Fruit fly (Drosophila melanogaster) whole organism, embryonic: ENCODE measurements around the gene eya.

Experiments used
- Awh ChIP-seq: fragments of 200-800 bp; sonication (Bioruptor generic); IDR thresholded peaks from 2 replicates; pipeline ENCODE4, ENCODE4 v1.3.6; 2022; ENCODE audit warnings: missing biosample characterization, missing genetic modification characterization
- Bdp1 ChIP-seq: fragments of 200-800 bp; sonication (Bioruptor generic); optimal IDR thresholded peaks from 3 replicates; lab custom pipeline; 2016; ENCODE audit warnings: missing biosample characterization, missing genetic modification characterization
- BtbVII ChIP-seq: fragments of 200-800 bp; sonication (Bioruptor generic); optimal IDR thresholded peaks from 3 replicates; lab custom pipeline; 2017; ENCODE audit warnings: missing biosample characterization, mild to moderate bottlenecking, missing genetic modification characterization
- C15 ChIP-seq: fragments of 200-800 bp; sonication (Bioruptor generic); IDR thresholded peaks from 3 replicates; pipeline ENCODE4 v1.3.6; 2022; ENCODE audit warnings: missing biosample characterization, missing genetic modification characterization
- CG11456 ChIP-seq: fragments of 200-800 bp; sonication (Bioruptor generic); IDR thresholded peaks from 3 replicates; pipeline ENCODE4 v1.3.6; 2022; ENCODE audit warnings: missing biosample characterization, missing genetic modification characterization
- CG12744 ChIP-seq: fragments of 200-800 bp; sonication (Bioruptor generic); optimal IDR thresholded peaks from 2 replicates; lab custom pipeline; 2016; ENCODE audit warnings: missing biosample characterization, missing genetic modification characterization
- CG12769 ChIP-seq: fragments of 200-800 bp; sonication (Bioruptor generic); optimal IDR thresholded peaks from 2 replicates; lab custom pipeline; 2019; ENCODE audit warnings: missing biosample characterization, mild to moderate bottlenecking, missing genetic modification characterization, moderate library complexity
- CG13123 ChIP-seq: fragments of 200-800 bp; sonication (Bioruptor generic); optimal IDR thresholded peaks from 2 replicates; lab custom pipeline; 2016; ENCODE audit warnings: missing biosample characterization, missing genetic modification characterization
- CG17328 ChIP-seq: fragments of 200-800 bp; sonication (Bioruptor generic); IDR thresholded peaks from 2 replicates; pipeline ENCODE4 v1.3.6; 2022; ENCODE audit warnings: missing biosample characterization, missing genetic modification characterization
- CG17361 ChIP-seq: fragments of 200-800 bp; sonication (Bioruptor generic); IDR thresholded peaks from 3 replicates; pipeline ENCODE4 v1.3.6; 2022; ENCODE audit warnings: missing biosample characterization, missing genetic modification characterization
- CG17385 ChIP-seq: fragments of 200-800 bp; sonication (Bioruptor generic); optimal IDR thresholded peaks from 3 replicates; lab custom pipeline; 2018; ENCODE audit warnings: missing biosample characterization, mild to moderate bottlenecking, missing genetic modification characterization
- CG18011 ChIP-seq: fragments of 200-800 bp; sonication (Bioruptor generic); optimal IDR thresholded peaks from 2 replicates; lab custom pipeline; 2017; ENCODE audit warnings: missing biosample characterization, missing genetic modification characterization, mild to moderate bottlenecking, moderate library complexity, missing genotype
- CG18262 ChIP-seq: fragments of 200-800 bp; optimal IDR thresholded peaks from 3 replicates; lab custom pipeline; 2019; ENCODE audit warnings: missing biosample characterization, mild to moderate bottlenecking, missing genetic modification characterization, moderate library complexity
- CG18619 ChIP-seq: fragments of 200-800 bp; sonication (Bioruptor generic); optimal IDR thresholded peaks from 3 replicates; lab custom pipeline; 2017; ENCODE audit warnings: missing biosample characterization, mild to moderate bottlenecking, missing genetic modification characterization
- CG4707 ChIP-seq: fragments of 200-800 bp; sonication (Bioruptor generic); optimal IDR thresholded peaks from 2 replicates; lab custom pipeline; 2018; ENCODE audit warnings: missing biosample characterization, mild to moderate bottlenecking, missing genetic modification characterization, moderate library complexity
- CG6654 ChIP-seq: fragments of 200-800 bp; sonication (Bioruptor generic); optimal IDR thresholded peaks from 2 replicates; lab custom pipeline; 2017; ENCODE audit warnings: missing biosample characterization, mild to moderate bottlenecking, missing genetic modification characterization
- CG6791 ChIP-seq: fragments of 200-800 bp; sonication (Bioruptor generic); IDR thresholded peaks from 3 replicates; pipeline ENCODE4 v1.3.6; 2022; ENCODE audit warnings: missing biosample characterization, missing genetic modification characterization; ENCODE audit not compliant: partially characterized antibody
- CG7271 ChIP-seq: fragments of 200-800 bp; sonication (Bioruptor generic); optimal IDR thresholded peaks from 2 replicates; lab custom pipeline; 2018; ENCODE audit warnings: missing biosample characterization, mild to moderate bottlenecking, missing genetic modification characterization, moderate library complexity
- CG7372 ChIP-seq: fragments of 200-800 bp; sonication (Bioruptor generic); IDR thresholded peaks from 2 replicates; pipeline ENCODE4 v1.3.6; 2022; ENCODE audit warnings: missing biosample characterization, missing genetic modification characterization
- CG8281 ChIP-seq: fragments of 200-800 bp; sonication (Bioruptor generic); optimal IDR thresholded peaks from 2 replicates; lab custom pipeline; 2018; ENCODE audit warnings: missing biosample characterization, mild to moderate bottlenecking, missing genetic modification characterization, moderate library complexity
- CG8359 ChIP-seq: fragments of 200-800 bp; sonication (Bioruptor generic); optimal IDR thresholded peaks from 2 replicates; lab custom pipeline; 2017; ENCODE audit warnings: missing biosample characterization, mild to moderate bottlenecking, missing genetic modification characterization, borderline replicate concordance
- D ChIP-seq, 2 experiments: fragments of 200-800 bp in 1 of 2; fragments of >200 bp in 1 of 2; sonication (Bioruptor generic) in 1 of 2; optimal IDR thresholded peaks; 2 replicates in 1 of 2; 3 replicates in 1 of 2; lab custom pipeline; 2017; ENCODE audit warnings: mild to moderate bottlenecking in 1 of 2, missing biosample characterization in 1 of 2, missing genetic modification characterization in 1 of 2, missing genetic modification reagents in 1 of 2
- Dad ChIP-seq: fragments of 200-800 bp; sonication (Bioruptor generic); optimal IDR thresholded peaks from 3 replicates; lab custom pipeline; 2016; ENCODE audit warnings: missing biosample characterization, missing genetic modification characterization
- Dip2 ChIP-seq: fragments of 200-800 bp; sonication (Bioruptor generic); IDR thresholded peaks from 2 replicates; pipeline ENCODE4 v1.3.6; 2022; ENCODE audit warnings: missing biosample characterization, missing genetic modification characterization
- Doc2 ChIP-seq: fragments of 200-800 bp; sonication (Bioruptor generic); IDR thresholded peaks from 2 replicates; pipeline ENCODE4 v1.3.6; 2022; ENCODE audit warnings: missing biosample characterization, missing genetic modification characterization
- Ets97D ChIP-seq: fragments of 200-800 bp; sonication (Bioruptor generic); optimal IDR thresholded peaks from 3 replicates; lab custom pipeline; 2016; ENCODE audit warnings: missing biosample characterization, missing genetic modification characterization
- Gug ChIP-seq: fragments of 200-800 bp; sonication (Bioruptor generic); IDR thresholded peaks from 4 replicates; pipeline ENCODE4 v1.3.6; 2022; ENCODE audit warnings: missing biosample characterization, missing genetic modification characterization
- HLH3B ChIP-seq: fragments of 200-800 bp; sonication (Bioruptor generic); IDR thresholded peaks from 2 replicates; pipeline ENCODE4 v1.3.6; 2022; ENCODE audit warnings: missing biosample characterization, missing genetic modification characterization
- Hey ChIP-seq: fragments of 200-800 bp; sonication (Bioruptor generic); optimal IDR thresholded peaks from 3 replicates; lab custom pipeline; 2018; ENCODE audit warnings: missing biosample characterization, mild to moderate bottlenecking, missing genetic modification characterization
- HmgZ ChIP-seq: fragments of 200-800 bp; sonication (Bioruptor generic); optimal IDR thresholded peaks from 2 replicates; lab custom pipeline; 2018; ENCODE audit warnings: missing biosample characterization, mild to moderate bottlenecking, missing genetic modification characterization
- Hmr ChIP-seq: fragments of 200-800 bp; sonication (Bioruptor generic); optimal IDR thresholded peaks from 3 replicates; lab custom pipeline; 2017; ENCODE audit warnings: mild to moderate bottlenecking, missing biosample characterization, missing genetic modification reagents, missing genetic modification characterization
- Kr ChIP-seq: fragments of 200-800 bp; sonication (Bioruptor generic); optimal IDR thresholded peaks from 2 replicates; lab custom pipeline; 2017; ENCODE audit warnings: missing biosample characterization, mild to moderate bottlenecking, missing genetic modification characterization
- Ptx1 ChIP-seq: fragments of 200-800 bp; sonication (Bioruptor generic); IDR thresholded peaks from 2 replicates; pipeline ENCODE4 v1.3.6; 2022; ENCODE audit warnings: missing biosample characterization, missing genetic modification characterization
- Xrp1 ChIP-seq: fragments of 200-800 bp; sonication (Bioruptor generic); IDR thresholded peaks from 2 replicates; pipeline ENCODE4 v1.3.6; 2022; ENCODE audit warnings: missing biosample characterization, missing genetic modification characterization
- aop ChIP-seq: fragments of 200-800 bp; sonication (Bioruptor generic); IDR thresholded peaks from 2 replicates; pipeline ENCODE4 v1.3.6; 2022; ENCODE audit warnings: missing biosample characterization, missing genetic modification characterization
- ap ChIP-seq: fragments of 200-800 bp; sonication (Bioruptor generic); IDR thresholded peaks from 2 replicates; pipeline ENCODE4 v1.3.6; 2022; ENCODE audit warnings: missing biosample characterization, missing genetic modification characterization
- az2 ChIP-seq: fragments of 200-800 bp; sonication (Bioruptor generic); optimal IDR thresholded peaks from 3 replicates; lab custom pipeline; 2016; ENCODE audit warnings: missing biosample characterization, missing genetic modification characterization
- bigmax ChIP-seq: fragments of 200-800 bp; sonication (Bioruptor generic); optimal IDR thresholded peaks from 2 replicates; lab custom pipeline; 2018; ENCODE audit warnings: missing biosample characterization, mild to moderate bottlenecking, missing genetic modification characterization
- cato ChIP-seq: fragments of 200-800 bp; sonication (Bioruptor generic); optimal IDR thresholded peaks from 2 replicates; lab custom pipeline; 2016; ENCODE audit warnings: missing biosample characterization, missing genetic modification characterization, borderline replicate concordance
- exex ChIP-seq: fragments of 200-800 bp; sonication (Bioruptor generic); optimal IDR thresholded peaks from 4 replicates; lab custom pipeline; 2018; ENCODE audit warnings: missing biosample characterization, mild to moderate bottlenecking, missing genetic modification characterization, moderate library complexity
- jigr1 ChIP-seq: fragments of 200-800 bp; sonication (Bioruptor generic); IDR thresholded peaks from 3 replicates; pipeline ENCODE4 v1.3.6; 2022; ENCODE audit warnings: missing biosample characterization, missing genetic modification characterization
- kni ChIP-seq: fragments of 200-800 bp; sonication (Bioruptor generic); optimal IDR thresholded peaks from 3 replicates; lab custom pipeline; 2017; ENCODE audit warnings: mild to moderate bottlenecking, missing biosample characterization, missing genetic modification reagents, missing genetic modification characterization
- luna ChIP-seq: fragments of 200-800 bp; sonication (Bioruptor generic); optimal IDR thresholded peaks from 2 replicates; lab custom pipeline; 2016; ENCODE audit warnings: missing biosample characterization, missing genetic modification characterization
- nerfin-2 ChIP-seq: fragments of 200-800 bp; sonication (Bioruptor generic); IDR thresholded peaks from 2 replicates; pipeline ENCODE4 v1.3.6; 2022; ENCODE audit warnings: missing biosample characterization, missing genetic modification characterization; ENCODE audit not compliant: partially characterized antibody
- pan ChIP-seq, 4 experiments: fragments of >200 bp in 3 of 4; fragments of 200-800 bp in 1 of 4; sonication (Bioruptor generic) in 1 of 4; optimal IDR thresholded peaks in 3 of 4; IDR thresholded peaks in 1 of 4; 2 replicates each; pipeline versions ENCODE4 v1.3.6 to Lab custom; 2017 to 2022; ENCODE audit warnings: missing biosample characterization in 2 of 4, missing genetic modification characterization in 2 of 4, mixed read lengths in 1 of 4
- psq ChIP-seq: fragments of 200-800 bp; sonication (Bioruptor generic); optimal IDR thresholded peaks from 2 replicates; lab custom pipeline; 2017; ENCODE audit warnings: missing biosample characterization, missing genetic modification characterization
- row ChIP-seq: fragments of 200-800 bp; sonication (Bioruptor generic); IDR thresholded peaks from 3 replicates; pipeline ENCODE4 v1.3.6; 2022; ENCODE audit warnings: missing biosample characterization, missing genetic modification characterization
- sr ChIP-seq: fragments of 200-800 bp; sonication (Bioruptor generic); IDR thresholded peaks from 3 replicates; pipeline ENCODE4 v1.3.6; 2022; ENCODE audit warnings: missing biosample characterization, missing genetic modification characterization
- tin ChIP-seq: fragments of 200-800 bp; sonication (Bioruptor generic); optimal IDR thresholded peaks from 3 replicates; lab custom pipeline; 2016; ENCODE audit warnings: missing biosample characterization, missing genetic modification characterization
- tup ChIP-seq: fragments of 200-800 bp; sonication (Bioruptor generic); optimal IDR thresholded peaks from 2 replicates; lab custom pipeline; 2016; ENCODE audit warnings: missing biosample characterization, mild to moderate bottlenecking, missing genetic modification characterization, moderate library complexity

Gene eya

dm6 chr2L:6566020-6566687 is 19.4 kb upstream of the eya start, which contains the start of gene CG13766 (continued):
- TF ChIP-seq CG17385 (GFP tag; lab: Kevin White, UChicago) (no peak), HmgZ (tag; lab: Kevin White, UChicago) (no peak), D (optimal IDR thresholded peaks at IDR 0.05; lab: Kevin White, UChicago) (no peak), D (GFP tag; optimal IDR thresholded peaks at IDR 0.05; lab: Kevin White, UChicago) (no peak), bigmax (GFP tag; lab: Kevin White, UChicago) (no peak), HLH3B (no peak), CG18262 (no peak), tup (GFP tag; lab: Kevin White, UChicago) (no peak), CG7372 (GFP tag; lab: Robert Waterston, UW) (no peak), CG8359 (GFP tag; lab: Kevin White, UChicago) (no peak), C15 (GFP tag; lab: Robert Waterston, UW) (no peak), CG6654 (no peak), sr (GFP tag; lab: Robert Waterston, UW) (no peak), kni (GFP tag; lab: Kevin White, UChicago) (no peak), Kr (no peak), CG8281 (tag; lab: Kevin White, UChicago) (no peak), Hmr (peak; percentile 41), luna (GFP tag; lab: Kevin White, UChicago) (no peak), exex (tag; lab: Kevin White, UChicago) (no peak), psq (GFP tag; lab: Kevin White, UChicago) (no peak), CG13123 (GFP tag; lab: Kevin White, UChicago) (no peak), CG11456 (GFP tag; lab: Robert Waterston, UW) (no peak), CG12769 (tag; lab: Kevin White, UChicago) (no peak), aop (no peak), Dip2 (GFP tag; lab: Robert Waterston, UW) (no peak), pan (optimal IDR thresholded peaks at IDR 0.05; lab: Kevin White, UChicago) (no peak), pan (GFP tag; optimal IDR thresholded peaks at IDR 0.05 in 1 of 2, IDR thresholded peaks at IDR 0.05 in 1 of 2) (no peak), nerfin-2 (GFP tag; lab: Robert Waterston, UW) (peak; percentile 99), CG6791 (peak; percentile 97), CG18011 (GFP tag; lab: Kevin White, UChicago) (peak; percentile 96), Awh (GFP tag; lab: Robert Waterston, UW) (no peak), jigr1 (GFP tag; lab: Robert Waterston, UW) (no peak), Xrp1 (no peak), Gug (GFP tag; lab: Robert Waterston, UW) (no peak), Ets97D (GFP tag; lab: Kevin White, UChicago) (peak; percentile 26), ap (GFP tag; lab: Robert Waterston, UW) (no peak), Doc2 (no peak), CG17361 (GFP tag; lab: Robert Waterston, UW) (no peak), tin (GFP tag; lab: Kevin White, UChicago) (no peak), Dad (GFP tag; lab: Kevin White, UChicago) (no peak), CG12744 (no peak), Ptx1 (GFP tag; lab: Robert Waterston, UW) (no peak), CG17328 (no peak), row (no peak), CG18619 (GFP tag; lab: Kevin White, UChicago) (no peak), CG7271 (no peak), Hey (tag; lab: Kevin White, UChicago) (no peak), cato (no peak), Bdp1 (GFP tag; lab: Kevin White, UChicago) (no peak), az2 (no peak), BtbVII (GFP tag; lab: Kevin White, UChicago) (no peak), CG4707 (GFP tag; lab: Kevin White, UChicago) (no peak)
